Fruit fly (Drosophila melanogaster) ovary, adult (tissue): ENCODE data around the gene CG9166.
A peak's percentile ranks its signal among the peaks of the same experiment; 100 is the strongest.

Experiments
- CG17801 ChIP-seq: fragments of 200-800 bp; optimal IDR thresholded peaks from 2 replicates; lab custom pipeline; 2019; ENCODE audit warnings: missing biosample characterization, mild to moderate bottlenecking, missing genetic modification characterization, moderate library complexity; ENCODE audit not compliant: partially characterized antibody

CG9166 gene

dm6 chr3L:1329724-1330123, 21.2 kb upstream of the CG9166 start, which contains the start of gene ND-ACP:
ND-ACP (plus strand) TSS chr3L:1329949.
- no peak for TF ChIP-seq CG17801 (GFP tag; lab: Kevin White, UChicago)

dm6 chr3L:1330420-1330819, 20.5 kb upstream of the CG9166 start:
- TF ChIP-seq CG17801 (GFP tag; lab: Kevin White, UChicago) = no peak

DNA sequence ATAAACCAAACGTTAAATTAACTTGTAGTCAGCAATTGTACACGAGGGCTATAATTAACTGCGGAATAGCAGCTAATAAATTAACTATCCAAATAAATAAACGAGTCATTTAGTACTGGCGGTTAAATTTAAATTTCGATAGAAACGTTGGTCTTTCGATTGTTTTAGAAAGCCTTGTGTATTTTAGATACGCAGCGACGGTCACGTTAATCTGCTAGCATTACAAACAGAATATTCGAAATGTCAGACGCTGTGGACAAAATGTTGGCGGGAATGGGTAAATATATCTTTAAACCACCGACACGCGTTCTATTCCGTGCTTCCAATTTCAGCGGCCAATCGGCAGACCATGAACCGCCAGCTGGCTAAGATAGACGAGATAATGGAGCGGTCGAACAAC, 19.4 kb upstream of the CG9166 start, which contains the start of gene msd1:
Gene msd1, plus strand, starts transcription at position 203 of the 400 bp plus-strand sequence.
- TF ChIP-seq CG17801 (GFP tag; lab: Kevin White, UChicago) = no peak

- no peak for TF ChIP-seq CG17801 (GFP tag; lab: Kevin White, UChicago)
Measured at dm6 chr3L:1332973-1333372, 17.9 kb upstream of the CG9166 start, which contains the start of gene msd5. msd5 (minus strand) TSS chr3L:1333146.

dm6 chr3L:1334571-1335427, 16.1 kb upstream of the CG9166 start, which contains the start of the genes Hmbs and CG2211:
Hmbs (plus strand) TSS chr3L:1334889.
CG2211 (minus strand) TSS chr3L:1335359.
- TF ChIP-seq CG17801 (GFP tag; lab: Kevin White, UChicago) = peak; percentile 85

- peak; percentile 40 for TF ChIP-seq CG17801 (GFP tag; lab: Kevin White, UChicago)
Measured at dm6 chr3L:1335428-1335764, 15.5 kb upstream of the CG9166 start.

dm6 chr3L:1335989-1336961, 14.6 kb upstream of the CG9166 start:
- TF ChIP-seq CG17801 (GFP tag; lab: Kevin White, UChicago) = no peak

dm6 chr3L:1342133-1342580, 8.8 kb upstream of the CG9166 start, which contains the start of gene indra:
indra (minus strand) TSS chr3L:1342403.
- TF ChIP-seq CG17801 (GFP tag; lab: Kevin White, UChicago) = peak; percentile 41

DNA sequence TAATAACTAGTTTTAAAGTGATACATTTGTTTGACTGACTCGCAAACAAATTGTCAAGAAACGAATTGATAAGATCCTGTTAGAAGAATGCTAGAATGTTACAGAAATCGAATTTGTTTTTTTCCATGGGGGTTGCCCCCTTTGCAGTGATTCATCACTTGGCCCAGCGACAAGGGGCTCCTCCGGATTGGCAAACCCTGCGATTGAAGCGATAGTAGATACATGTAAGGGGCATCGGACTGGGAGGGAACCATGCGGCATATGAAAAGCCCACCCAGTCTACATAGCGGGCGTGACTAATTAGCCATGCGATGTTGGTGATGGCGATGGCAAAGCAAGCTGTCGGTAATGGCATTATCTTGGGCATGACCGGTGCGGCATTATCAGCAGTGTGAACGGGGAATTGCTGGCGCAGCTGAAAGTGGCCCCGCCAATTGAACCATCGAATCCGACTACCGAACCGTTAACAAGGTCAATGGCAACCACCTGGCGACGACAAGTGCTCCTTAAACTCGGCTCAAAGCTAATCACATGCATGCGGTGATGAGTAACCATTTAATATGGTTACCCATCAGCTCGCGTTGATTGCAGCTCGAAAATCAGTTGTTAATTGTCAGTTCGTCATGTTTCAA, 3.8 kb upstream of the CG9166 start:
- TF ChIP-seq CG17801 (GFP tag; lab: Kevin White, UChicago) = no peak

DNA sequence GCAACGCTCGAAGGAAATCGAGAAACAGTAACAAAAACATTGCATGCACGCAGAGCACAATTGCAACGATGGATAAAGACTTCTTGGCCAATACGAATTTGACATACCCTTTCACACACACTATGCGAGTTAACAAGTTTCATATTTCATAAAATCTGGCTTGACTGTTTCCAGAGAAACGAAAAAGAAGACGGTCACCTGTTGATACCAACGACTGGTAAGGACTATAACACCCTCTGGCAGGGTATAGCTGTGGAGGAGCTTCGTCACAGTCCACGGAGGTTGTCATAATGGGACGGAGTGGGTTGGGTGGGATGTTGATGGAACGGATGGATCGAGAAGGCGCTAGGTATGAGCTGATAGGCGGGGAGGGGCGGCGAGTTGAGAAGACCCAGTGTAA, 2.7 kb upstream of the CG9166 start:
- TF ChIP-seq CG17801 (GFP tag; lab: Kevin White, UChicago) = no peak

dm6 chr3L:1348935-1349334, 2.0 kb upstream of the CG9166 start:
- no peak for TF ChIP-seq CG17801 (GFP tag; lab: Kevin White, UChicago)

DNA sequence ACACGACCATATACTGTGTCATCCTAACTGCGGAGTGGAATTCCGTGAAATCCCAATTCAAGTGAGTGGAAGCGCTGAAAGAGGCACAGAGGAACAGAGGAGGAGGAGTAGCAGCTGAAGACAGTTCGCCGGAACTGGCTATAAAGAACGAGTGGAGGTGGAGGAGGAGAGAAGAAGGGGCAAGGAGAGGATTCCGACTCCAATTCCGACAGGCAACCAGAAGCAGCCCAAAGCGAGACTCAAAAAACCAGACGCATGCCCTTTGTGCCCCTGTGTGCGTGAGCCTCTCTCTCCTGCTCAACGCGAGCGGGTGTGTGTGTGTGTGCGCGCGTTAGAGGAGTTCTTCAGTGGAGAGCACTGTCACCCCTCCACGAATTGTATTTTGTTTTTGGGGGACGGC, 1.5 kb upstream of the CG9166 start:
- no peak for TF ChIP-seq CG17801 (GFP tag; lab: Kevin White, UChicago)

DNA sequence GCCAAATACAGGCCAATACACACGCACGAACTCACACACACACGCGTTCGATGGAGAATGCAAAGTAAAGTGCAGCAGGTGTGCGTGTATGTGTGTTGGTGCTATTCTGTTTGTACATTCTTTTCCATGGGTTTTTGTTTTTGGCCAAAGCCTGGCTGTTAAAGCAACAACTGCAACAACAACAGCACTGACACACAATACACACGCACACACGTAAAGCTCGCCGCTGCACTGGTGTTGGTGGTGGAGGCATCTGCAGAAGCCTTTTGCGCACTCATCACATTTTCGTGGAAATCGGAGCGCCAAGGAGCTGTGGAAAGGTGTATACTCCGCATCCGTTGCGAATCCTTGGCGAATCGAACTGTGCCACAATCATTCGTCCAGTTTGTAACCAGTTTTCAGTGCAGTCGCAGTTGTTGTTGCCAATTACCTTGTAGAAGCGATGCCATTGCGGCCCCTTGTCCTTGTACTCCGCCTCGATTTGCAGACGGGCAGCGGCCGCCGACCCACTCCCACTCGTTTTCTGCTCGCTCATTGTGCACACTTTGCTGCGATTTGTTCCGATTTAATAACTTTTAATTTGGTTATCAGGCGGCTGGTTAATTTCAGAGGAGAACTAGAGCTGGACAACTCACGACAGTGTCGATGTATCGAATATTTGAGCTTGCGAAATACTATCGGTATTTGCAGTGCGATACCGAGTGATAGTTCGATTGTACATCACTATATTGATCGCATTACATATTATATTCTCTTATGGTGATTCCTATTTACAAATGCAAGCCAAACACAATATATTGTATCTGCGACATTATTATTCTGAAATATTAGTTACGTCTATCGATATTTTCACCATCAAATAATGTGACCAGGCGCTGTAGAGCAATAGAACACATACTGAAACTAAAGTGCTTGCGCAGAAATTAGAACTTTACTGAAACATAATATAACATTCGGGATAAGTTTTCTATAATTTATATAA, 683 bp upstream of the CG9166 start:
- peak; percentile 3 for TF ChIP-seq CG17801 (GFP tag; lab: Kevin White, UChicago)
